Worm (Caenorhabditis elegans): ENCODE measurements around the gene htp-1.

- no peak for TF ChIP-seq dao-5 (tag; optimal IDR thresholded peaks at IDR 0.05)
- TF ChIP-seq him-1 (tag; optimal IDR thresholded peaks at IDR 0.05): no peak
- TF ChIP-seq W03F9.2 (tag; optimal IDR thresholded peaks at IDR 0.05): no peak
Observed at ce11 chrIV:5411641-5412337, 20.4 kb upstream of the htp-1 start, which contains the start of gene ZK616.8.
